Worm (Caenorhabditis elegans) whole organism, L1 larva: ENCODE measurements around the gene frpr-3.

Source experiments
- blmp-1 ChIP-seq: fragments of 150-350 bp; optimal IDR thresholded peaks from 2 replicates; lab custom pipeline; 2014; ENCODE audit warnings: missing biosample characterization, missing genetic modification characterization
- ceh-63 ChIP-seq: fragments of 200-800 bp; sonication (Bioruptor generic); optimal IDR thresholded peaks from 2 replicates; lab custom pipeline; 2018; ENCODE audit warnings: mild to moderate bottlenecking, missing genetic modification characterization, missing compliant biosample characterization
- fkh-4 ChIP-seq: sonication (generic microtip); optimal IDR thresholded peaks from 2 replicates; lab custom pipeline; 2016; ENCODE audit warnings: missing compliant biosample characterization, missing genetic modification characterization, borderline replicate concordance
- fos-1 ChIP-seq: fragments of 150-350 bp; optimal IDR thresholded peaks from 2 replicates; lab custom pipeline; 2014; ENCODE audit warnings: missing biosample characterization, missing genetic modification characterization
- nhr-11 ChIP-seq: fragments of 150-350 bp; optimal IDR thresholded peaks from 2 replicates; lab custom pipeline; 2014; ENCODE audit warnings: missing biosample characterization, missing genetic modification characterization
- nhr-237 ChIP-seq: fragments of 150-350 bp; optimal IDR thresholded peaks from 2 replicates; lab custom pipeline; 2014; ENCODE audit warnings: missing biosample characterization, missing genetic modification characterization
- skn-1 ChIP-seq: fragments of 150-350 bp; optimal IDR thresholded peaks from 2 replicates; lab custom pipeline; 2014; ENCODE audit warnings: missing biosample characterization, missing genetic modification characterization
- sox-4 ChIP-seq: sonication (generic microtip); optimal IDR thresholded peaks from 2 replicates; lab custom pipeline; 2016; ENCODE audit warnings: missing genetic modification characterization, missing compliant biosample characterization
- sptf-1 ChIP-seq: fragments of 150-350 bp; optimal IDR thresholded peaks from 2 replicates; lab custom pipeline; 2014; ENCODE audit warnings: missing biosample characterization, missing genetic modification characterization
- tbx-2 ChIP-seq: sonication (generic microtip); optimal IDR thresholded peaks from 2 replicates; lab custom pipeline; 2016; ENCODE audit warnings: missing genetic modification characterization, missing compliant biosample characterization
- zag-1 ChIP-seq: fragments of 150-350 bp; optimal IDR thresholded peaks from 2 replicates; lab custom pipeline; 2014; ENCODE audit warnings: missing biosample characterization, missing genetic modification characterization
- ztf-4 ChIP-seq: fragments of 150-350 bp; optimal IDR thresholded peaks from 2 replicates; lab custom pipeline; 2014; ENCODE audit warnings: missing biosample characterization, missing genetic modification characterization

- TF ChIP-seq nhr-237 = no peak
- TF ChIP-seq zag-1 = no peak
- TF ChIP-seq ceh-63 = no peak
- peak; percentile 32 for TF ChIP-seq tbx-2 (tag; lab: Kevin White, UChicago)
- peak; percentile 32 for TF ChIP-seq blmp-1 (tag; lab: Kevin White, UChicago)
- TF ChIP-seq sox-4 (tag; lab: Kevin White, UChicago) = no peak
- no peak for TF ChIP-seq skn-1
- peak; percentile 73 for TF ChIP-seq ztf-4
- TF ChIP-seq fkh-4 (tag; lab: Kevin White, UChicago) = no peak
- peak; percentile 50 for TF ChIP-seq fos-1 (tag; lab: Kevin White, UChicago)
- TF ChIP-seq nhr-11 (tag; lab: Kevin White, UChicago) = no peak
- no peak for TF ChIP-seq sptf-1
Measured at ce11 chrV:7730488-7730887, 40.6 kb upstream of the frpr-3 start.
